Worm (Caenorhabditis elegans): ENCODE data around the gene oxy-4.

Gene oxy-4

DNA sequence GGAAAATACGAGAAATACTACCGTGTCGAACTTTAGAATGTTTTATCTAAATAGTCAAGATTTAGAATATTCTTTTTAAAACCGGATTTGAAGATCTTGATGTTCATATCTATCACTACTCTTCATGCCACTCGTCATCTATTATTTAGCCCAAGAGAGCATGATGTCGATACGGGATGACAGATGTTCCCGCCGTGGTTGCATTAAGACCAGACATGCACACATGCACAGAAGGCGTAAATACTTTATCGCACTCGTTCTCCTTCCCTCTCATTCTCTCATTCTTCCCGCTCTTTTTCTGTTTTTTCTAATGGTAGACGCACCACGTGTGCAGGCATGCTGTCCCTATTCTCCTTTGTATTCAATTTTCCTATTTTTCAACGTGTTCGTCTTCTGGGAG, 24.8 kb upstream of the oxy-4 start:
- no peak for TF ChIP-seq unc-39 (tag; optimal IDR thresholded peaks at IDR 0.05)
- TF ChIP-seq lin-39 (tag; optimal IDR thresholded peaks at IDR 0.05), result peak; percentile 43

DNA sequence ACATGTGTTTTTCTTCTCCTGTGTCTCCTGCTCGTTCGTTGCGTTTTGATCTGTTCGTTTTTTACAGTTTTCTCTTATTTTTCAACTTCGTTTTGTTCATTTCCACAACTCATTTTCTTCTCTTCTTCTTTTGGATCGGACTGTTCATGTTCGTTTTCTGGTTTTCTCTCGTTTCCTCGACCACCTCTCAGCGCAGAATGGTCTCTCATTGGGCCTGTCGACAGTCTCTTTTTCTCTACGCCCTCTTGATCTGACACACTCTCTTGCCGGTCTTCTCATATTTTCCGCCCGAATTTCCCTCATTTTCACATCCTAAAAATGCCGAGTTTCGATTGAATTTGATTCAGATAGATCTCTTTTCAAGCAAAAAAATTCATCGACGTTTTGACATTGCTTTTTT, 23.1 kb upstream of the oxy-4 start:
- peak; percentile 30 for TF ChIP-seq nfya-1 (tag; optimal IDR thresholded peaks at IDR 0.05; ENCODE audit: insufficient read depth)
- no peak for TF ChIP-seq unc-39 (tag; optimal IDR thresholded peaks at IDR 0.05)

DNA sequence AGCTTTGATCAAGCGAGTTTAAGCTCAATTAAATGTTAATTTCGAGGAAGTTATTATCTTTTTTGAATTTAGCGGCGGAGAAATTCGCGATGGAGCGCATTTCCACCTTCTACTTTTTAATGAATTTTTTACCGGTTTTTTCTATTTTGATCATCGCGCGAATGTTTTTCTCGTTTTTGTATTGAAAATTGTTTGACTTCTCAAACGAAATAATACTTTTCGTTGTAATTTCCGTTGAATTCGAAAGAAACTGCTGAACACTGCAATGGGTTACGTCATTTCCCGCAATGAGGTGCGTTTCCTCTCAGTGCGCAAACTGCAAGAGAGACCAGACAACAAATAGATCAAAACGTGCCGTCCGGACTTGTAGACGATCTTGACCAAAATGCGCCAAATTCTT, 22.6 kb upstream of the oxy-4 start:
- no peak for TF ChIP-seq nhr-25 (tag; optimal IDR thresholded peaks at IDR 0.05)
- TF ChIP-seq pha-4 (tag; optimal IDR thresholded peaks at IDR 0.05), result no peak
- TF ChIP-seq ceh-28 (tag; optimal IDR thresholded peaks at IDR 0.05), result no peak
- TF ChIP-seq fos-1 (tag; optimal IDR thresholded peaks at IDR 0.05), result no peak
- no peak for TF ChIP-seq ama-1 (optimal IDR thresholded peaks at IDR 0.05)
- TF ChIP-seq zag-1 (tag; optimal IDR thresholded peaks at IDR 0.05), result no peak
- no peak for TF ChIP-seq pqm-1 (tag; optimal IDR thresholded peaks at IDR 0.05)
- no peak for TF ChIP-seq nhr-77 (tag; optimal IDR thresholded peaks at IDR 0.05)

DNA sequence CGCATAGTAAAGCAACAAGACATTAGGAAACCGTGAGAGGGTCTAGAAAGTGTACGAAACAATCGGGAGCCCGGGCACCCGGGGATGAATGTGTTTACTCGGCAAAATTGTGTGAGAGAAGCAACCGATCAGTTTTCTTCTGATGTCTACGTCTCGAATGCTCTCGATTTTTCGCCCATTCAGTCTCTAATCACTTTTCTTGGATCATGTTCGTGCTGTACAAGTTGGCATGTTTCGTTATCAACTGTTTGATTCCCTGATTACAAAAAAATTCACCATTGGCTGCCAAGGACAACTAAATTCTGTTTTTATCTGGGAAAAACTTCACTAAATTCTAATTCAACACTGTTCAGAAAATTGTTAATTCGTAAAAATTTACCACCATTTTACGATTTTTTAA, 22.0 kb upstream of the oxy-4 start:
- TF ChIP-seq elt-2 (tag; optimal IDR thresholded peaks at IDR 0.05) (peak; percentile 67), nfya-1 (tag; optimal IDR thresholded peaks at IDR 0.05; ENCODE audit: insufficient read depth) (peak; percentile 14), nhr-12 (tag; optimal IDR thresholded peaks at IDR 0.05) (no peak), pha-4 (tag; optimal IDR thresholded peaks at IDR 0.05) (peak; percentile 6)

DNA sequence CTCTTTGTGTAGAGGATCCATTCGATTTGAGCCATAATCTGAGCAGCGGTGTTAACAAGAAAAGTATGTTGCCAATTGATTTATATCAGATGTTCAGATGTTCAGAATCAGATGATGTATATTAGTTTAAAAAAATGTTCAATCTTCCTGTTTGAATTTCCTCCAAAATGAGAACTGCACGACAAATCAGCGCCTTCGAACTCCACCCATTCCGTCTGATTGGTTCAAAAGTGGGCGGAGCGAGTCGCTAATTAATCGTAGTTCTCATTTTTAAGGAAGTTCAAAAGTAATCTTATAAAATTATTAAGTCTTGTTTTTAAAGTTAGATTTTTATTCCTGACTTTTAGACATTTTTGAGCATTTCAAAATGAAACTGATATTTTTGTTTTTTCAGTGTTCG, 20.6 kb upstream of the oxy-4 start:
- TF ChIP-seq nfya-1 (tag; optimal IDR thresholded peaks at IDR 0.05; ENCODE audit: insufficient read depth), result peak; percentile 95
- no peak for TF ChIP-seq ceh-82 (tag; optimal IDR thresholded peaks at IDR 0.05)
- no peak for TF ChIP-seq elt-3 (tag; optimal IDR thresholded peaks at IDR 0.05)
- TF ChIP-seq nhr-77 (tag; optimal IDR thresholded peaks at IDR 0.05), result no peak
- no peak for TF ChIP-seq elt-2 (tag; optimal IDR thresholded peaks at IDR 0.05)

DNA sequence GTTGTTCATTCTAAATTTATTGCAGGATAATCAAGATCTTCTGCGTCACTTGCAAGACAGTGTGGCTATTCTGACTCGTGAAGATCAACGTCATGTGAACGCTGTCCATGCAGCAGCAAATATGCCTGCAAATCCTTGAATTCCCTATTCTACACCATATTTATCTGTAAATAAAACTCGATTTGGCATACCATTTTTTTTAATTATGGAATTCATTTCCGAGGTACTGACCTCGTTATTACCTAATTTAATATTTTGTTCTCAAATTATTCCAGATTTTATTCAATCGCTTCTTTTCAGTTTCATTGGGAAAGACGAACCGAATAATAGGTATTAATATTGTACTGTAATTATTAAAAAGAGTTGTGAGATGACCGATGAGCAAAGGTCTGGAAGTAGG, 15.0 kb upstream of the oxy-4 start, which contains the start of gene cid-1:
Gene cid-1 (plus strand): TSS at position 301 of the 400 bp plus-strand sequence.
- TF ChIP-seq ceh-9 (tag; optimal IDR thresholded peaks at IDR 0.05), result no peak
- no peak for TF ChIP-seq hmg-11 (tag; optimal IDR thresholded peaks at IDR 0.05)
- no peak for TF ChIP-seq nfya-1 (tag; optimal IDR thresholded peaks at IDR 0.05; ENCODE audit: insufficient read depth)
- TF ChIP-seq lin-15B (tag; optimal IDR thresholded peaks at IDR 0.05), result no peak
- no peak for TF ChIP-seq ztf-4 (tag; optimal IDR thresholded peaks at IDR 0.05)

DNA sequence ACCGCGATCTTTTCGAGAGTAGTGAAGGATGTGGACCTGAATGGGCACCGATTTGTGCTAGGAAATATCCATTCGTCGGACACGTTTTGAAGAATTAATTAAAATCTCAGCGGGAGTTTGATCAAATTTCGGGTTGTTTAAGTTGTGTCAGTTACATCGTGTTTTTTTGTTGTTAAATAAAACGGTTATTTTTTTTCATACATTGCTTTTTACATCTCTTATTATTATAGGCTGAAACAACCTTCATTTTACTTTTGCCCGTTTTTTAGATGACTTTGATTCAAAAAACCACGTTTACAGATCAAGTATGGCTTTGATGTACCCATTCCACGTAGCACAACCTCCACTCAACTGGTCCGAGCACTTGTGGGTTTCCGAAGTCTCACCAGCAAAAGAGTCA, 14.6 kb upstream of the oxy-4 start, which contains the start of gene emb-1:
Gene emb-1 (plus strand): TSS at position 301 of the 400 bp plus-strand sequence.
- TF ChIP-seq nhr-77 (tag; optimal IDR thresholded peaks at IDR 0.05) (no peak), pha-4 (tag; optimal IDR thresholded peaks at IDR 0.05) (no peak), hmg-11 (tag; optimal IDR thresholded peaks at IDR 0.05) (no peak), nfya-1 (tag; optimal IDR thresholded peaks at IDR 0.05; ENCODE audit: insufficient read depth) (no peak), nhr-25 (tag; optimal IDR thresholded peaks at IDR 0.05) (no peak), unc-62 (GFP tag; optimal IDR thresholded peaks at IDR 0.05) (no peak), ztf-4 (tag; optimal IDR thresholded peaks at IDR 0.05) (no peak), daf-12 (tag; optimal IDR thresholded peaks at IDR 0.05) (no peak), mml-1 (tag; optimal IDR thresholded peaks at IDR 0.05) (no peak), nhr-76 (tag; optimal IDR thresholded peaks at IDR 0.05) (no peak), nhr-43 (tag; optimal IDR thresholded peaks at IDR 0.05; ENCODE audit: poor library complexity, severe bottlenecking) (no peak), aly-2 (tag; optimal IDR thresholded peaks at IDR 0.05) (no peak), unc-39 (tag; optimal IDR thresholded peaks at IDR 0.05) (no peak), ceh-28 (tag; optimal IDR thresholded peaks at IDR 0.05) (no peak)

DNA sequence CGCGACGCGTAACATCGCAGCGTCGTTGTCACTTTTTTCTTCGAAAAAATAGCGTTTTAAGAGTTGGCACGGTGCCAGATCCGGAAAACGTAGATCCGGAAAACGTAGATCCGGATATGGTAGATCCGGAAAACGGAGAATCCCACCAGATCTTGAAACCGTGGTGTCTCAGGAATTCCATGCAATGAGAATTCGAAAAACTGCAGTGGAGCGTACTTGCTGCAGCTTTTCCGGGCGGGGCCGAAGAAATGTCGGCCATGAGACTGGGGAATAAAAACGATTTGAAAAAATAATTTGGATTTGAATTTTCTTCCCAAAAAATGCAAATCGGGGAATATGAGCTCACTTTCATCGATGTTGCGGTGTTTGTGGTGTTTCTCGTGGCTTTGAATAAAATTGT, 13.9 kb upstream of the oxy-4 start, which contains the start of gene K10D2.5:
Gene K10D2.5 (plus strand): TSS at position 251 of the 400 bp plus-strand sequence.
- TF ChIP-seq snpc-4 (tag; optimal IDR thresholded peaks at IDR 0.05) (peak; percentile 89), nhr-76 (tag; optimal IDR thresholded peaks at IDR 0.05) (no peak), lin-39 (tag; optimal IDR thresholded peaks at IDR 0.05) (peak; percentile 95), zag-1 (tag; optimal IDR thresholded peaks at IDR 0.05) (no peak), pha-4 (tag; optimal IDR thresholded peaks at IDR 0.05) (peak; percentile 91), skn-1 (tag; optimal IDR thresholded peaks at IDR 0.05) (peak; percentile 79), ama-1 (optimal IDR thresholded peaks at IDR 0.05) (peak; percentile 46), mdl-1 (tag; optimal IDR thresholded peaks at IDR 0.05) (no peak), lin-15B (tag; optimal IDR thresholded peaks at IDR 0.05) (peak; percentile 99), egl-27 (tag; optimal IDR thresholded peaks at IDR 0.05) (peak; percentile 0), nhr-77 (tag; optimal IDR thresholded peaks at IDR 0.05) (peak; percentile 39), nhr-11 (tag; optimal IDR thresholded peaks at IDR 0.05) (peak; percentile 74), nhr-28 (tag; optimal IDR thresholded peaks at IDR 0.05) (no peak), fos-1 (tag; optimal IDR thresholded peaks at IDR 0.05) (no peak), nhr-25 (tag; optimal IDR thresholded peaks at IDR 0.05) (peak; percentile 89), elt-3 (tag; optimal IDR thresholded peaks at IDR 0.05) (peak in 1 of 3 experiments; percentile 7), aly-2 (tag; optimal IDR thresholded peaks at IDR 0.05) (no peak), hmg-11 (tag; optimal IDR thresholded peaks at IDR 0.05) (peak; percentile 44), fkh-10 (GFP tag; optimal IDR thresholded peaks at IDR 0.05) (peak; percentile 69), ztf-11 (tag; optimal IDR thresholded peaks at IDR 0.05) (no peak), nhr-67 (tag; optimal IDR thresholded peaks at IDR 0.05) (no peak), elt-1 (tag; optimal IDR thresholded peaks at IDR 0.05) (no peak), nhr-237 (tag; optimal IDR thresholded peaks at IDR 0.05) (no peak), ceh-9 (tag; optimal IDR thresholded peaks at IDR 0.05) (no peak), unc-62 (GFP tag; optimal IDR thresholded peaks at IDR 0.05) (no peak)
